Worm (Caenorhabditis elegans) whole organism, young adult: ENCODE measurements around the gene str-111.

ENCODE experiments used
- F49E8.2 ChIP-seq: sonication (generic microtip); optimal IDR thresholded peaks from 3 replicates; lab custom pipeline; 2017; ENCODE audit warnings: missing genetic modification characterization, mild to moderate bottlenecking, missing compliant biosample characterization, antibody characterized with exemption, moderate library complexity; ENCODE audit not compliant: insufficient read depth
- rcor-1 ChIP-seq: fragments of 200-800 bp; sonication (Bioruptor generic); IDR thresholded peaks from 2 replicates; pipeline ENCODE4 v1.3.6; 2022; ENCODE audit warnings: missing genetic modification reagents, missing genetic modification characterization, missing compliant biosample characterization
- ztf-25 ChIP-seq: fragments of 200-800 bp; sonication (Bioruptor generic); IDR thresholded peaks from 2 replicates; pipeline ENCODE4 v1.3.6; 2022; ENCODE audit warnings: missing genetic modification reagents, missing genetic modification characterization, missing compliant biosample characterization

DNA sequence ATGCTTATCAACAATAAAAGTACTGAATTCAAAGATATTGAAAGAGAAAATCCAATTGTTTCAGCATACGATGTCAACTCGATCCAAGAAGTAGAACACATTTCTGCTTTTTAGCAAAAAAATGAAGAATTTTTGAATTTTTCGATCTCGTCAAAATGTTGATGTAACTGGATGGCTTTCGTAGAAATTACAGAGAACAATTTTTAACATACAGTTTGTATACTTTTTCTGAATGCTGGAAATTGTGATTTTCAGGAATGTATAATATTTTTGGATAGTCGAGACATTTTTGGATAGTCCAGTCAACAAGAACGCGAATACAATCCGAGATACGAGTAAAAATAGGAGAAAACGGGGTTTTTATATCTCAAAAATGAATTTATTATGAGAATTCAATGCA lies 50.3 kb downstream of the str-111 start, which contains the start of gene str-103:
- TF ChIP-seq ztf-25 (no peak), F49E8.2 (tag; lab: Kevin White, UChicago) (no peak), rcor-1 (no peak)
